Worm (Caenorhabditis elegans) whole organism, L4 larva: Measurements from ENCODE around the gene T21C9.9.
A peak's percentile ranks its signal among the peaks of the same experiment; 100 is the strongest.
"Not testable (repeated sequence)": the region's sequence is repeated elsewhere in the genome, so short reads cannot be mapped to it uniquely, and the experiment has no call there.

Experiments
- D1046.2 ChIP-seq: fragments of 200-800 bp; sonication (Bioruptor generic); IDR thresholded peaks from 2 replicates; pipeline ENCODE4 v1.3.6; 2022; ENCODE audit warnings: missing genetic modification characterization, missing compliant biosample characterization
- F26F4.8 ChIP-seq: fragments of 200-800 bp; sonication (Bioruptor generic); conservative IDR thresholded peaks from 2 replicates; pipeline ENCODE4 v1.3.6; 2022; ENCODE audit warnings: missing genetic modification characterization, missing compliant biosample characterization
- F37D6.2 ChIP-seq: sonication (generic microtip); optimal IDR thresholded peaks from 2 replicates; lab custom pipeline; 2016; ENCODE audit warnings: mild to moderate bottlenecking, missing genetic modification characterization, missing compliant biosample characterization
- F44E2.7 ChIP-seq: fragments of 200-800 bp; sonication (Bioruptor generic); IDR thresholded peaks from 2 replicates; pipeline ENCODE4 v2.1.2; 2022; ENCODE audit warnings: missing genetic modification characterization, missing compliant biosample characterization
- F49E8.2 ChIP-seq: sonication (generic microtip); optimal IDR thresholded peaks from 2 replicates; lab custom pipeline; 2016; ENCODE audit warnings: missing compliant biosample characterization, mild to moderate bottlenecking, missing genetic modification characterization, borderline replicate concordance
- T20F7.1 ChIP-seq: fragments of 200-800 bp; sonication (Bioruptor generic); optimal IDR thresholded peaks from 2 replicates; lab custom pipeline; 2018; ENCODE audit warnings: mild to moderate bottlenecking, missing genetic modification characterization, missing compliant biosample characterization
- ZK337.2 ChIP-seq: fragments of 200-800 bp; sonication (Bioruptor generic); IDR thresholded peaks from 2 replicates; pipeline ENCODE4 v1.3.6; 2022; ENCODE audit warnings: missing genetic modification reagents, missing genetic modification characterization, missing compliant biosample characterization
- aha-1 ChIP-seq: fragments of 150-350 bp; peaks from one replicate; lab custom pipeline; 2014; ENCODE audit warnings: missing biosample characterization, missing genetic modification characterization
- ceh-44 ChIP-seq: fragments of 200-800 bp; sonication (Bioruptor generic); IDR thresholded peaks from 2 replicates; pipeline ENCODE4 v1.3.6; 2022; ENCODE audit warnings: missing genetic modification reagents, missing genetic modification characterization, missing compliant biosample characterization
- ceh-82 ChIP-seq: sonication (generic microtip); optimal IDR thresholded peaks from 2 replicates; lab custom pipeline; 2017; ENCODE audit warnings: missing biosample characterization, missing genetic modification characterization
- dpl-1 ChIP-seq: fragments of 150-350 bp; optimal IDR thresholded peaks from 2 replicates; lab custom pipeline; 2014; ENCODE audit warnings: missing biosample characterization, missing genetic modification reagents, missing genetic modification characterization
- duxl-1 ChIP-seq: sonication (generic microtip); optimal IDR thresholded peaks from 2 replicates; lab custom pipeline; 2016; ENCODE audit warnings: mild to moderate bottlenecking, missing genetic modification characterization, moderate library complexity, missing compliant biosample characterization; ENCODE audit not compliant: poor library complexity
- fkh-10 ChIP-seq: fragments of 150-350 bp; optimal IDR thresholded peaks from 2 replicates; lab custom pipeline; 2014; ENCODE audit warnings: missing biosample characterization, missing genetic modification reagents, missing genetic modification characterization
- fos-1 ChIP-seq: fragments of 150-350 bp; optimal IDR thresholded peaks from 2 replicates; lab custom pipeline; 2014; ENCODE audit warnings: missing biosample characterization, missing genetic modification characterization
- gei-8 ChIP-seq: fragments of 200-800 bp; sonication (Bioruptor generic); optimal IDR thresholded peaks from 2 replicates; lab custom pipeline; 2018; ENCODE audit warnings: mild to moderate bottlenecking, missing genetic modification characterization, missing compliant biosample characterization
- hmg-1.1 ChIP-seq: fragments of 200-800 bp; sonication (Bioruptor generic); IDR thresholded peaks from 2 replicates; pipeline ENCODE4 v1.3.6; 2022; ENCODE audit warnings: missing genetic modification reagents, missing genetic modification characterization, missing compliant biosample characterization
- lin-15B ChIP-seq: fragments of 150-350 bp; sonication (generic microtip); optimal IDR thresholded peaks from 3 replicates; lab custom pipeline; 2014; ENCODE audit warnings: missing biosample characterization, missing genetic modification characterization
- lir-3 ChIP-seq: sonication (generic microtip); optimal IDR thresholded peaks from 2 replicates; lab custom pipeline; 2016; ENCODE audit warnings: mild to moderate bottlenecking, missing genetic modification characterization, missing compliant biosample characterization
- mdl-1 ChIP-seq, 2 experiments: fragments of 150-350 bp in 1 of 2; sonication (generic microtip) in 1 of 2; optimal IDR thresholded peaks; 2 replicates each; lab custom pipeline; 2014 to 2017; ENCODE audit warnings: missing biosample characterization in 2 of 2, missing genetic modification characterization in 2 of 2
- mep-1 ChIP-seq: fragments of 150-350 bp; sonication (generic microtip); optimal IDR thresholded peaks from 3 replicates; lab custom pipeline; 2014; ENCODE audit warnings: missing biosample characterization, missing genetic modification characterization
- nhr-10 ChIP-seq: fragments of 150-350 bp; optimal IDR thresholded peaks from 2 replicates; lab custom pipeline; 2014; ENCODE audit warnings: missing biosample characterization, missing genetic modification characterization
- nhr-102 ChIP-seq: sonication (generic microtip); optimal IDR thresholded peaks from 2 replicates; lab custom pipeline; 2016; ENCODE audit warnings: mild to moderate bottlenecking, missing genetic modification characterization, moderate library complexity, missing compliant biosample characterization
- nhr-11 ChIP-seq: fragments of 150-350 bp; optimal IDR thresholded peaks from 2 replicates; lab custom pipeline; 2014; ENCODE audit warnings: missing biosample characterization, missing genetic modification characterization
- nhr-111 ChIP-seq: fragments of 200-800 bp; sonication (Bioruptor generic); optimal IDR thresholded peaks from 2 replicates; lab custom pipeline; 2018; ENCODE audit warnings: mild to moderate bottlenecking, missing genetic modification characterization, missing compliant biosample characterization
- nhr-76 ChIP-seq: fragments of 150-350 bp; optimal IDR thresholded peaks from 2 replicates; lab custom pipeline; 2014; ENCODE audit warnings: missing biosample characterization, missing genetic modification characterization
- nhr-77 ChIP-seq: fragments of 150-350 bp; optimal IDR thresholded peaks from 2 replicates; lab custom pipeline; 2014; ENCODE audit warnings: missing biosample characterization, missing genetic modification characterization
- pha-4 ChIP-seq, 2 experiments: fragments of 150-350 bp in 1 of 2; fragments of 200-800 bp in 1 of 2; sonication (Bioruptor generic) in 1 of 2; IDR thresholded peaks in 1 of 2; optimal IDR thresholded peaks in 1 of 2; 2 replicates each; pipeline versions ENCODE4 v1.3.6 to Lab custom; 2014 to 2022; ENCODE audit warnings: missing genetic modification characterization in 2 of 2, missing genetic modification reagents in 2 of 2, missing biosample characterization in 1 of 2, missing compliant biosample characterization in 1 of 2
- sdz-12 ChIP-seq: fragments of 200-800 bp; sonication (Bioruptor generic); optimal IDR thresholded peaks from 2 replicates; lab custom pipeline; 2018; ENCODE audit warnings: mild to moderate bottlenecking, missing genetic modification characterization, missing compliant biosample characterization
- skn-1 ChIP-seq: fragments of 150-350 bp; optimal IDR thresholded peaks from 2 replicates; lab custom pipeline; 2014; ENCODE audit warnings: missing biosample characterization, missing genetic modification characterization
- tra-1 ChIP-seq: fragments of 200-800 bp; sonication (Bioruptor generic); IDR thresholded peaks from 2 replicates; pipeline ENCODE4 v1.3.6; 2022; ENCODE audit warnings: missing genetic modification reagents, missing genetic modification characterization, missing compliant biosample characterization
- unc-62 ChIP-seq, 3 experiments: fragments of 150-350 bp in 1 of 3; sonication (generic microtip); optimal IDR thresholded peaks in 2 of 3; peaks in 1 of 3; 1 replicate in 1 of 3; 2 replicates in 2 of 3; lab custom pipeline; 2014 to 2017; ENCODE audit warnings: missing biosample characterization in 3 of 3, missing genetic modification characterization in 3 of 3, missing genetic modification reagents in 3 of 3, missing genotype in 1 of 3
- zfp-3 ChIP-seq: fragments of 200-800 bp; sonication (Bioruptor generic); conservative IDR thresholded peaks from 2 replicates; pipeline ENCODE4 v1.3.6; 2022; ENCODE audit warnings: missing genetic modification reagents, missing genetic modification characterization, missing compliant biosample characterization
- ztf-7 ChIP-seq: fragments of 150-350 bp; optimal IDR thresholded peaks from 2 replicates; lab custom pipeline; 2014; ENCODE audit warnings: missing biosample characterization, missing genetic modification characterization

T21C9.9 gene

ce11 chrV:10592479-10592878 lies at the start of gene T21C9.9:
TSS of gene T21C9.9 (minus strand) at chrV:10592579.
- TF ChIP-seq ZK337.2 (GFP tag; lab: Robert Waterston, UW) = no peak
- no peak for TF ChIP-seq nhr-111 (GFP tag; lab: Kevin White, UChicago)
- no peak for TF ChIP-seq nhr-10 (tag; lab: Kevin White, UChicago)
- no peak for TF ChIP-seq F26F4.8 (GFP tag; lab: Robert Waterston, UW)
- no peak for TF ChIP-seq F44E2.7 (GFP tag; lab: Robert Waterston, UW)
- TF ChIP-seq D1046.2 = no peak
- TF ChIP-seq hmg-1.1 (GFP tag; lab: Robert Waterston, UW) = no peak
- no peak for TF ChIP-seq nhr-77 (tag; lab: Kevin White, UChicago)
- no peak for TF ChIP-seq skn-1 (tag; lab: Kevin White, UChicago)
- no peak for TF ChIP-seq nhr-11 (tag; lab: Kevin White, UChicago)
- TF ChIP-seq, all 104 proteins: peak for 0

DNA sequence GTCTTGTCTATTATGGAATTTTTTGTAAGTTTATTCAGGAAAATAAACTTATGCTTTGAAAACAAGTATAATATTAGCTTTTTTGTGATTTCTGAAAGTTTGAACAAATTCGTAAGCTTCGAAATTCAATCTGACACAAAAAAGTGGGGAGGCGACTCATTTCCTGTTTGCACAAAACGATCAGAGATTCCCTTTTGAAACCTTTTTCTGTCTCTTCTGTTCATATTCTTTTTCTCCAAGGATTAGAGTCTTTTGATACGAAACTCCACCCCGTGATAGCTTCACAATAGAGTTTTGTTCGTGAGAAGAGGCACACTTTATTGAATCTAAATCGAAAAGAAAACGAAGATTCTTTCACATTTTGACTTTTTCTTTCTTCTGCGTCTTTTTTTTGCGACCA lies 48.6 kb upstream of the T21C9.9 start:
- TF ChIP-seq ceh-82 (tag; lab: Kevin White, UChicago) (no peak), nhr-77 (tag; lab: Kevin White, UChicago) (no peak), aha-1 (tag; lab: Kevin White, UChicago) (peak; percentile 73), fkh-10 (GFP tag; lab: Kevin White, UChicago) (peak; percentile 29), unc-62 (GFP tag; optimal IDR thresholded peaks at IDR 0.05 in 1 of 2; lab: Kevin White, UChicago) (peak in 1 of 2 experiments; percentile 51), unc-62 (tag; optimal IDR thresholded peaks at IDR 0.05; lab: Kevin White, UChicago) (no peak)

- TF ChIP-seq pha-4 (GFP tag; IDR thresholded peaks at IDR 0.05; lab: Robert Waterston, UW) (peak; percentile 47; the same call in 1 of the 2 replicates), F26F4.8 (GFP tag; lab: Robert Waterston, UW) (0 out of 2 replicates have a peak, but pooled peaks have one; percentile 33)
- TF ChIP-seq pha-4 (tag; optimal IDR thresholded peaks at IDR 0.05; lab: Kevin White, UChicago) = not testable (repeated sequence)
- TF ChIP-seq, all 104 proteins: peak for 2; not testable (repeated sequence) for 102
Measured at ce11 chrV:10638515-10638914, 46.1 kb upstream of the T21C9.9 start.

- TF ChIP-seq gei-8 (no peak), T20F7.1 (no peak), dpl-1 (GFP tag; lab: Kevin White, UChicago) (no peak), ztf-7 (tag; lab: Kevin White, UChicago) (no peak), fkh-10 (GFP tag; lab: Kevin White, UChicago) (no peak), sdz-12 (GFP tag; lab: Kevin White, UChicago) (no peak)
Measured at ce11 chrV:10635722-10636121, 43.3 kb upstream of the T21C9.9 start, which contains the start of gene kvs-2. TSS of gene kvs-2 (plus strand) at chrV:10636022.

DNA sequence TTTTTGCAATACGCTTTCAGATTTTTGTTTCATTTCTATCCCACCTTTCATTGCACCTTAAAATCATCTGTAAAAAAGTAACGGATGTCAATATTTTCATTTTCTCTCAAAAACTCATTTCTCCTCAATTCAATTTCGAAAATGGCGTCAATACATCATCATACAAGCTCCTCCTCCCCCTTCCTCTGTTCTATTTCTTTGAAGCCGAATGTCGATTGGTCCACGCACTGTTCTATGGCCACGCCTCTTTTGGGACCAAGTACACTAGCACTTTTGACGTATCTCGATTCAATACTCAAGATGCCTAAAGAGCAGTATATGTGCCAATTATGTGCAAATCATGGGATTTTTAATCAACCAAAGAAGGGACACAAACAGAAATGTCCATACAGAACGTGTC lies 40.4 kb upstream of the T21C9.9 start, which contains the start of gene mab-23:
mab-23 (plus strand) TSS at position 301 of the 400 bp plus-strand sequence.
- TF ChIP-seq F37D6.2 (tag; lab: Kevin White, UChicago) (no peak), lin-15B (tag; lab: Kevin White, UChicago) (no peak), nhr-76 (tag; lab: Kevin White, UChicago) (no peak), mep-1 (tag; lab: Kevin White, UChicago) (no peak), tra-1 (GFP tag; lab: Robert Waterston, UW) (no peak), mdl-1 (tag; optimal IDR thresholded peaks at IDR 0.05; lab: Kevin White, UChicago) (no peak), duxl-1 (tag; lab: Kevin White, UChicago) (no peak), zfp-3 (no peak), fos-1 (tag; lab: Kevin White, UChicago) (no peak), T20F7.1 (no peak), F49E8.2 (no peak), lir-3 (tag; lab: Kevin White, UChicago) (no peak), nhr-102 (tag; lab: Kevin White, UChicago) (no peak), ceh-44 (GFP tag; lab: Robert Waterston, UW) (no peak)
